Worm (Caenorhabditis elegans): ENCODE measurements around the gene K03B8.14.
"Not testable (repeated sequence)": the region's sequence is repeated elsewhere in the genome, so short reads cannot be mapped to it uniquely, and the experiment has no call there.

K03B8.14 gene

DNA sequence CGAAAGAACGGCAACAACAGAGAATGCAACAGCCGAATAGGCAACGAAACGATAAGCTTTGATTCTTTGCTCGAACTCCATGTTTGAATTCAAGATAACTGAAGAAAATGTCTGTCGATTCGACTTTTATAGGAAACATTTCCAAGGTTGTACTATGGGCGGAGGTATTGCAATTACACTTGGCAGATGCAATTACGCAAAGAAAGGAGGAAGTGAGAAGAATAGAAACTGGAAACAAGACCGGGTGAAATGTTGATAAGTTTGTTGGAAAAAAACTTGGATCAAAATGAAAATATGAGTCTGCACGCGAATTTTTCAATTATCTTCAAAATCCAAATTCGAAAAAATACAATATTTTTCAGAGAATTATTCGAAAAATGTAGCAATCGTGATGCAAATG lies 527 bp upstream of the K03B8.14 start, which contains the start of gene col-155:
TSS of gene col-155 (minus strand) at position 101 of the 400 bp plus-strand sequence.
- no peak for TF ChIP-seq C16A3.4 (tag; optimal IDR thresholded peaks at IDR 0.05)
- TF ChIP-seq tbx-2 (tag; optimal IDR thresholded peaks at IDR 0.05): no peak
- no peak for TF ChIP-seq unc-130 (tag; optimal IDR thresholded peaks at IDR 0.05)
- TF ChIP-seq egl-27 (tag; optimal IDR thresholded peaks at IDR 0.05): no peak

DNA sequence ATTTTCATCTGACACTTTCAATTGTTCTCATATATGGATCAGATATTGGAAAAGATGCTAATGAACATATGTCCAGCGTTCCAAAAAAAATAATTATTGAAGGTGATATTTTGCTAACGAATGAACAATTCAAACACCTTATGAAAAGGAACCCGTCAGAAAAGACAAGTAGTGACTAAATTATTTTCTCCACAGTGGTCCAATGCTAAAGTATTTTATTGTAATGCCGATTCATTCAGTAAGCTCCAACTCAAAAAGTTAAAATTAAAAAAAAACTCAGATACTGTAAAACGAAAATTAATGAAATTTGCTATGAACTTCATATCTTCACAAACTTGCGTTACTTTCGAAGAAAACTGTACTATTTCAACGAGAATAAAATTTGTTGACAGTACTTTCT lies 1.7 kb downstream of the K03B8.14 start, which contains the start of gene nas-16:
TSS of gene nas-16 (plus strand) at position 301 of the 400 bp plus-strand sequence.
- TF ChIP-seq F16B12.6 (tag; optimal IDR thresholded peaks at IDR 0.05): no peak
- no peak for TF ChIP-seq unc-62 (GFP tag; optimal IDR thresholded peaks at IDR 0.05)
- TF ChIP-seq nhr-12 (tag; optimal IDR thresholded peaks at IDR 0.05): no peak
- no peak for TF ChIP-seq nhr-76 (tag; optimal IDR thresholded peaks at IDR 0.05)
- TF ChIP-seq nhr-77 (tag; optimal IDR thresholded peaks at IDR 0.05): no peak
- TF ChIP-seq Y116A8C.19 (tag; optimal IDR thresholded peaks at IDR 0.05; ENCODE audit: borderline replicate concordance): no peak
- no peak for TF ChIP-seq mab-9 (GFP tag; IDR thresholded peaks at IDR 0.05)
- TF ChIP-seq snpc-4 (tag; optimal IDR thresholded peaks at IDR 0.05): no peak
- TF ChIP-seq hlh-4 (tag; optimal IDR thresholded peaks at IDR 0.05): no peak
- TF ChIP-seq ets-5 (GFP tag; IDR thresholded peaks at IDR 0.05): no peak
- TF ChIP-seq elt-3 (tag; optimal IDR thresholded peaks at IDR 0.05): no peak
- TF ChIP-seq ztf-4 (tag; optimal IDR thresholded peaks at IDR 0.05): no peak
- no peak for TF ChIP-seq dpl-1 (GFP tag; optimal IDR thresholded peaks at IDR 0.05)
- no peak for TF ChIP-seq zip-4 (GFP tag; optimal IDR thresholded peaks at IDR 0.05)
- TF ChIP-seq ces-1 (GFP tag; optimal IDR thresholded peaks at IDR 0.05): no peak
- no peak for TF ChIP-seq fkh-4 (tag; optimal IDR thresholded peaks at IDR 0.05; ENCODE audit: borderline replicate concordance)
- TF ChIP-seq lin-13 (GFP tag; optimal IDR thresholded peaks at IDR 0.05): no peak
- TF ChIP-seq nhr-71 (tag; optimal IDR thresholded peaks at IDR 0.05): no peak
- no peak for TF ChIP-seq tlp-1 (tag; optimal IDR thresholded peaks at IDR 0.05)

DNA sequence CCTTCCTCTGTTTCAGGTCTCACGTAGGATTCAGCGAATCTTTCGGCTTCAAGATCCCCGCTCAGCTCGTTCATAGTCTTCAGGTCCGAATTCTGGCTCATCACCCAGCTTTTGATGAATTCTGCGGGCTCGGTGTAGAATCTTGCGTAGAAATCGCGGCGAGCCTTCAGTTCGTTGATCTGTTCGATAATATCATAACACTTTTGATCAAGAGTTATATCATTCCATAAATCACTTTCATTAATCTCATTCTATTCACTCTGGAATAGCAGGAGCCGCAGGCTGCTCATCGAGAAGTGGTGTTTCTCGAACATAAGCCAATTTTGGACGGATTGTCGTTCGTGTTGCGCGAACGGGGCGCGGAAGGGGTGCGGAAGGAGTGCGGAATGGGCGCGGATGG lies 4.7 kb downstream of the K03B8.14 start, which contains the start of gene K03B8.4:
TSS of gene K03B8.4 (minus strand) at position 101 of the 400 bp plus-strand sequence.
- TF ChIP-seq nhr-19 (GFP tag; conservative IDR thresholded peaks at IDR 0.05); C34B4.2 (tag; optimal IDR thresholded peaks at IDR 0.05); C04F5.9 (tag; optimal IDR thresholded peaks at IDR 0.05): not testable (repeated sequence)

DNA sequence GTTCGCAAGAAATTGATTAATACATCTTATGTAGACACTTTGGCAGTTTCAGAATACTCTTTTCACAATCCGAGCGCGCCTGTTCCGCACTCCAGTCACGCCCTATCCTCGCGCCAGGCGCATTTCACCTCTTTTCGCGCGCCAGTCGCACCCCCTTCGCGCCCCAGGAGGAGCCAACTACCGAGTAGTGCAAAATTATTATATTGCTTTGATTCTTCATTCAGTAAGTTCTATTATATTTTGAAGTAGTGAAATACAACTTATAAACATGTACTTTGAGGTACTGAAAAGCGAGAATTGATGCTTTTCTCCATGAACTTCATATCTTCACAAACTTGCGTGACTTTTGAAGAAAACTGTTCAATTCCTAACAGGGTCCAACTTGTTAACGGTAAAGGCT lies 5.8 kb downstream of the K03B8.14 start, which contains the start of gene nas-18:
TSS of gene nas-18 (plus strand) at position 301 of the 400 bp plus-strand sequence.
- TF ChIP-seq ceh-82 (tag; optimal IDR thresholded peaks at IDR 0.05); ceh-88 (GFP tag; IDR thresholded peaks at IDR 0.05); C04F5.9 (tag; optimal IDR thresholded peaks at IDR 0.05): not testable (repeated sequence)

DNA sequence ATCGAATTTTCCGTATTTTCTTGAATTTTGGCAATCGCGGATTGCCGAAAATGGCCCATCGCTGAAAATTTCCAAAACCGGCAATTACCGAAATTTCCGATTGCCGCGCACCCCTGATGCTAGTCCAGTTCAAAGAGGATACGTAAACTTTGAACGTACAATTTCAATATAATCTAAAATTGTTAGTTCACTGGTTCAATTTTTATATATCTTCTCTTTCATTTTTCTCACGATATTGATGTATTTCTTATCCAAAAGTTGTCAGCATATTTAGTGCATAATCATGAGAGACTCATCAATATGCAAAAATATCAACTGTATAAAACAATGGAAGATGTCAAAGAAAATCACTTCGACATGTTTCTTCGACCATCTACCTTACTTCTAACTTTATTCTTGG lies 8.3 kb downstream of the K03B8.14 start, which contains the start of gene nas-17:
TSS of gene nas-17 (plus strand) at position 301 of the 400 bp plus-strand sequence.
- no peak for TF ChIP-seq C16A3.4 (tag; optimal IDR thresholded peaks at IDR 0.05)
- no peak for TF ChIP-seq grh-1 (GFP tag; IDR thresholded peaks at IDR 0.05)
- TF ChIP-seq swsn-7 (tag; optimal IDR thresholded peaks at IDR 0.05): no peak
- TF ChIP-seq hlh-4 (tag; optimal IDR thresholded peaks at IDR 0.05): no peak
- TF ChIP-seq isw-1 (GFP tag; IDR thresholded peaks at IDR 0.05): no peak
- TF ChIP-seq lin-14 (GFP tag; optimal IDR thresholded peaks at IDR 0.05): no peak
- TF ChIP-seq jun-1 (tag; optimal IDR thresholded peaks at IDR 0.05): no peak
- no peak for TF ChIP-seq sup-37 (GFP tag; optimal IDR thresholded peaks at IDR 0.05)
- no peak for TF ChIP-seq pqm-1 (tag; optimal IDR thresholded peaks at IDR 0.05)
- TF ChIP-seq mep-1 (tag; optimal IDR thresholded peaks at IDR 0.05): no peak
